Worm (Caenorhabditis elegans): ENCODE results near the gene Y46C8AM.1.

ce11 chrIV:3917405-3917804 is 45.3 kb upstream of the Y46C8AM.1 start, which contains the start of gene F56D6.14:
- TF ChIP-seq ceh-82 (tag; optimal IDR thresholded peaks at IDR 0.05) (no peak), ama-1 (optimal IDR thresholded peaks at IDR 0.05) (no peak), elt-3 (tag; optimal IDR thresholded peaks at IDR 0.05) (no peak), nhr-76 (tag; optimal IDR thresholded peaks at IDR 0.05) (no peak)

Measured in whole organism, L3 larva.